Worm (Caenorhabditis elegans): Measurements from ENCODE around the gene irld-27.

DNA sequence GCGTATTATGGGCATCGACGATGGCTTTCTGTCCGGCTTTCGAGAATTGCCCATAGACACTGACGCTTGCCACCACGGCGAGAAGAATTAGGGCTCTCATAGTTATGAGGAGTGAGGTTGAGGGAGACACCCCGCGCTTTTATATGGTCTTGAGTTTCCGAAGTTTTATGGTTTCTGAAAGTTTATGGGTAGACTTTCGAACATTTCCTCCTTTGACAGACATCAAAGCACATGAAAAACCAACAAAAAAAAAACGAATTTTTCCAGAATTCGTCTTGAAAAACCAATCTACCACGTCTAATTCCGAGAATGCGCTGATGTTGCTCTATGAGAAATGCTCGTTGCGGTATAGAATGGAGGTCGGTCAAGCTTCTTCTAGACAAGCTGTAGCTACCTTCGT lies 47.6 kb upstream of the irld-27 start, which contains the start of gene scl-15:
- no peak for TF ChIP-seq T22C8.4 (GFP tag; IDR thresholded peaks at IDR 0.05)
- TF ChIP-seq klf-2 (GFP tag; conservative IDR thresholded peaks at IDR 0.05) = no peak
- no peak for TF ChIP-seq cog-1 (tag; optimal IDR thresholded peaks at IDR 0.05)
- TF ChIP-seq ref-1 (GFP tag; conservative IDR thresholded peaks at IDR 0.05) = no peak
- no peak for TF ChIP-seq med-1 (GFP tag; optimal IDR thresholded peaks at IDR 0.05; ENCODE audit: insufficient read depth)
- TF ChIP-seq ztf-29 (GFP tag; IDR thresholded peaks at IDR 0.05) = no peak
